Worm (Caenorhabditis elegans): ENCODE results near the gene sars-2.

Gene sars-2

ce11 chrIV:4406054-4406539, 48.7 kb downstream of the sars-2 start (continued):
- TF ChIP-seq ama-1 (optimal IDR thresholded peaks at IDR 0.05) = no peak
- TF ChIP-seq ceh-16 (tag; optimal IDR thresholded peaks at IDR 0.05) = peak; percentile 19
- TF ChIP-seq nhr-77 (tag; optimal IDR thresholded peaks at IDR 0.05) = no peak
- peak; percentile 38 for TF ChIP-seq nhr-6 (tag; optimal IDR thresholded peaks at IDR 0.05)
- TF ChIP-seq mdl-1 (tag; optimal IDR thresholded peaks at IDR 0.05) = no peak
- TF ChIP-seq peb-1 (tag; optimal IDR thresholded peaks at IDR 0.05) = no peak
- peak; percentile 46 for TF ChIP-seq ztf-4 (tag; optimal IDR thresholded peaks at IDR 0.05)
- peak; percentile 85 for TF ChIP-seq nhr-129 (tag; optimal IDR thresholded peaks at IDR 0.05)
- TF ChIP-seq nhr-11 (tag; optimal IDR thresholded peaks at IDR 0.05) = no peak
- no peak for TF ChIP-seq ztf-11 (tag; optimal IDR thresholded peaks at IDR 0.05)
- TF ChIP-seq snpc-4 (tag; optimal IDR thresholded peaks at IDR 0.05) = no peak

ce11 chrIV:4407055-4407461, 49.6 kb downstream of the sars-2 start:
- TF ChIP-seq sma-3 (GFP tag; optimal IDR thresholded peaks at IDR 0.05) = peak; percentile 4
- no peak for TF ChIP-seq mab-5 (tag; optimal IDR thresholded peaks at IDR 0.05)
- TF ChIP-seq fos-1 (tag; optimal IDR thresholded peaks at IDR 0.05) = peak; percentile 54
- TF ChIP-seq dmd-4 (tag; optimal IDR thresholded peaks at IDR 0.05) = no peak
- peak; percentile 39 for TF ChIP-seq sma-9 (GFP tag; optimal IDR thresholded peaks at IDR 0.05)
- no peak for TF ChIP-seq sma-9 (tag; optimal IDR thresholded peaks at IDR 0.05)
- TF ChIP-seq ztf-4 (tag; optimal IDR thresholded peaks at IDR 0.05) = no peak
- TF ChIP-seq mdl-1 (tag; optimal IDR thresholded peaks at IDR 0.05) = no peak
- TF ChIP-seq F13H6.1 (tag; optimal IDR thresholded peaks at IDR 0.05) = peak; percentile 85
- TF ChIP-seq nhr-129 (tag; optimal IDR thresholded peaks at IDR 0.05) = peak; percentile 56
- peak; percentile 3 for TF ChIP-seq crh-2 (tag; optimal IDR thresholded peaks at IDR 0.05)
- no peak for TF ChIP-seq ztf-1 (GFP tag; conservative IDR thresholded peaks at IDR 0.05)
- TF ChIP-seq lsy-2 (tag; optimal IDR thresholded peaks at IDR 0.05) = peak in 1 of 2 experiments; percentile 48

ce11 chrIV:4408714-4409113, 51.3 kb downstream of the sars-2 start:
- TF ChIP-seq Y55F3AM.14 (GFP tag; optimal IDR thresholded peaks at IDR 0.05) (no peak), ceh-82 (tag; optimal IDR thresholded peaks at IDR 0.05) (no peak), lin-13 (GFP tag; optimal IDR thresholded peaks at IDR 0.05) (no peak), nhr-77 (tag; optimal IDR thresholded peaks at IDR 0.05) (no peak), lin-39 (tag; optimal IDR thresholded peaks at IDR 0.05) (no peak), alr-1 (tag; optimal IDR thresholded peaks at IDR 0.05) (no peak), lin-11 (tag; optimal IDR thresholded peaks at IDR 0.05) (no peak), C34F6.9 (tag; optimal IDR thresholded peaks at IDR 0.05) (no peak), nhr-23 (tag; optimal IDR thresholded peaks at IDR 0.05) (no peak), gmeb-1 (tag; optimal IDR thresholded peaks at IDR 0.05) (no peak), nhr-12 (tag; optimal IDR thresholded peaks at IDR 0.05) (no peak), nhr-25 (tag; optimal IDR thresholded peaks at IDR 0.05) (no peak), lsy-2 (tag; optimal IDR thresholded peaks at IDR 0.05) (no peak), R02D3.7 (tag; optimal IDR thresholded peaks at IDR 0.05) (no peak), unc-62 (GFP tag; optimal IDR thresholded peaks at IDR 0.05) (no peak), egl-27 (tag; optimal IDR thresholded peaks at IDR 0.05) (no peak), nhr-21 (tag; optimal IDR thresholded peaks at IDR 0.05) (no peak)
